Fruit fly (Drosophila melanogaster): Measurements from ENCODE around the gene Mcm2.
A peak's percentile ranks its signal among the peaks of the same experiment; 100 is the strongest.

Gene Mcm2

DNA sequence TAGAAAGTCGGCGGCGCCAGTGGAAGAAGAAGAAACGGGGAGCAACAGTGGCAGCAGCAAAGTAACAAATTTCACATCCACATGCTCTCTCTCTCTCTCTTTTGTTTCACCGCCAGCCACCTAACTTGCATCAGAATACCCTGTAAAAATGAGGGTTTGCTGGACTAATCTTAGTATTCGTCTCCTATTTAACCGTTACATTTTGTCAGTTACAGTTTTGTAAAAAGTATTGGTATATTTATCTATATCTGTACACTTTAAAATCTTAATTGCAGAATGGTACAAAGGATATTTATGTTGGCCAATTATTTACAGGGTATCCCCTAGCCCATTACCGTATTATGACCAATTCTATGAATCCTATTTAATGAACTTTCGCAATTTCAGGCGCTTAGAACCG, 30.9 kb upstream of the Mcm2 start:
- no peak for TF ChIP-seq Aef1 (GFP tag; IDR thresholded peaks at IDR 0.05)
- peak; percentile 86 for TF ChIP-seq D19B (GFP tag; optimal IDR thresholded peaks at IDR 0.05)
- no peak for TF ChIP-seq sc (optimal IDR thresholded peaks at IDR 0.05)
- no peak for TF ChIP-seq sc (GFP tag; optimal IDR thresholded peaks at IDR 0.05)
- TF ChIP-seq TFAM (GFP tag; optimal IDR thresholded peaks at IDR 0.05), result no peak
- TF ChIP-seq ci (GFP tag; IDR thresholded peaks at IDR 0.05), result 0 out of 3 replicates have a peak, but pooled peaks have one; percentile 64
- TF ChIP-seq Ssrp (tag; optimal IDR thresholded peaks at IDR 0.05), result peak; percentile 28
- peak; percentile 40 for TF ChIP-seq az2 (GFP tag; optimal IDR thresholded peaks at IDR 0.05)
- TF ChIP-seq CG12155 (GFP tag; optimal IDR thresholded peaks at IDR 0.05), result no peak
- 0 out of 2 replicates have a peak, but pooled peaks have one; percentile 4 for TF ChIP-seq ara (GFP tag; IDR thresholded peaks at IDR 0.05)
- TF ChIP-seq pfk (GFP tag; optimal IDR thresholded peaks at IDR 0.05), result no peak
- no peak for TF ChIP-seq ab (GFP tag; optimal IDR thresholded peaks at IDR 0.05)
- no peak for TF ChIP-seq CG12104 (GFP tag; optimal IDR thresholded peaks at IDR 0.05)
- TF ChIP-seq Xrp1 (GFP tag; IDR thresholded peaks at IDR 0.05), result peak; percentile 57; the same call in 1 of the 2 replicates
- peak; percentile 8; the same call in 1 of the 2 replicates for TF ChIP-seq CG31441 (GFP tag; IDR thresholded peaks at IDR 0.05)
- peak; percentile 12 for TF ChIP-seq D19A (tag; optimal IDR thresholded peaks at IDR 0.05)
- TF ChIP-seq CG14965 (GFP tag; optimal IDR thresholded peaks at IDR 0.05; ENCODE audit: borderline replicate concordance), result no peak
- peak; percentile 17 for TF ChIP-seq CG2875 (GFP tag; optimal IDR thresholded peaks at IDR 0.05)
- TF ChIP-seq ato (GFP tag; IDR thresholded peaks at IDR 0.05; ENCODE audit: partially characterized antibody), result peak; percentile 21; the same call in 1 of the 2 replicates
- peak; percentile 38; the same call in 1 of the 2 replicates for TF ChIP-seq CG14014 (GFP tag; IDR thresholded peaks at IDR 0.05)
- no peak for TF ChIP-seq H15 (GFP tag; IDR thresholded peaks at IDR 0.05)
- TF ChIP-seq CG17802 (tag; optimal IDR thresholded peaks at IDR 0.05), result no peak
- no peak for TF ChIP-seq D (optimal IDR thresholded peaks at IDR 0.05)
- TF ChIP-seq D (GFP tag; optimal IDR thresholded peaks at IDR 0.05), result peak; percentile 28
- peak; percentile 35 for TF ChIP-seq Xbp1 (GFP tag; optimal IDR thresholded peaks at IDR 0.05)
- TF ChIP-seq CG4730 (GFP tag; IDR thresholded peaks at IDR 0.05), result no peak
- TF ChIP-seq CG7839 (tag; optimal IDR thresholded peaks at IDR 0.05), result no peak
- TF ChIP-seq CG3995 (GFP tag; optimal IDR thresholded peaks at IDR 0.05), result no peak
- no peak for TF ChIP-seq HmgZ (tag; optimal IDR thresholded peaks at IDR 0.05)
- TF ChIP-seq grau (tag; optimal IDR thresholded peaks at IDR 0.05), result peak; percentile 17
- peak; percentile 1 for TF ChIP-seq CG15696 (tag; optimal IDR thresholded peaks at IDR 0.05)
- TF ChIP-seq zfh1 (GFP tag; IDR thresholded peaks at IDR 0.05), result peak; percentile 27; the same call in 1 of the 3 replicates
- no peak for TF ChIP-seq CG15011 (GFP tag; optimal IDR thresholded peaks at IDR 0.05)
- no peak for TF ChIP-seq Dad (GFP tag; optimal IDR thresholded peaks at IDR 0.05)
- TF ChIP-seq Oaz (GFP tag; IDR thresholded peaks at IDR 0.05), result peak; percentile 42; the same call in 1 of the 2 replicates
- TF ChIP-seq row (GFP tag; IDR thresholded peaks at IDR 0.05), result peak; percentile 69; the same call in 2 of the 3 replicates
- no peak for TF ChIP-seq nom (GFP tag; optimal IDR thresholded peaks at IDR 0.05)
- TF ChIP-seq Oli (tag; optimal IDR thresholded peaks at IDR 0.05), result peak; percentile 16
- TF ChIP-seq Pdp1 (GFP tag; optimal IDR thresholded peaks at IDR 0.05), result no peak
- TF ChIP-seq ttk (GFP tag; IDR thresholded peaks at IDR 0.05), result no peak
- peak; percentile 20 for TF ChIP-seq Hsf (GFP tag; optimal IDR thresholded peaks at IDR 0.05)
- TF ChIP-seq CG17328 (GFP tag; IDR thresholded peaks at IDR 0.05), result 0 out of 2 replicates have a peak, but pooled peaks have one; percentile 46
- TF ChIP-seq CG12391 (tag; optimal IDR thresholded peaks at IDR 0.05), result peak; percentile 41
- peak; percentile 38 for TF ChIP-seq CG11504 (tag; optimal IDR thresholded peaks at IDR 0.05)
- TF ChIP-seq Nf-YC (tag; optimal IDR thresholded peaks at IDR 0.05), result no peak
- TF ChIP-seq CG12219 (GFP tag; optimal IDR thresholded peaks at IDR 0.05), result peak; percentile 12
- TF ChIP-seq CG1832 (GFP tag; optimal IDR thresholded peaks at IDR 0.05), result peak; percentile 48
- no peak for TF ChIP-seq Bteb2 (GFP tag; optimal IDR thresholded peaks at IDR 0.05)
- TF ChIP-seq nerfin-1 (tag; optimal IDR thresholded peaks at IDR 0.05), result no peak
- TF ChIP-seq CG17359 (tag; optimal IDR thresholded peaks at IDR 0.05), result peak; percentile 9
- peak; percentile 14 for TF ChIP-seq CG7556 (GFP tag; optimal IDR thresholded peaks at IDR 0.05)

Measured in whole organism, embryonic.